Fruit fly (Drosophila melanogaster): ENCODE data around the gene BicD.

The BicD gene

dm6 chr2L:17430602-17431358 is 42.2 kb downstream of the BicD start:
- TF ChIP-seq CG8478 (optimal IDR thresholded peaks at IDR 0.05) (no peak), CTCF (optimal IDR thresholded peaks at IDR 0.05) (no peak)

DNA sequence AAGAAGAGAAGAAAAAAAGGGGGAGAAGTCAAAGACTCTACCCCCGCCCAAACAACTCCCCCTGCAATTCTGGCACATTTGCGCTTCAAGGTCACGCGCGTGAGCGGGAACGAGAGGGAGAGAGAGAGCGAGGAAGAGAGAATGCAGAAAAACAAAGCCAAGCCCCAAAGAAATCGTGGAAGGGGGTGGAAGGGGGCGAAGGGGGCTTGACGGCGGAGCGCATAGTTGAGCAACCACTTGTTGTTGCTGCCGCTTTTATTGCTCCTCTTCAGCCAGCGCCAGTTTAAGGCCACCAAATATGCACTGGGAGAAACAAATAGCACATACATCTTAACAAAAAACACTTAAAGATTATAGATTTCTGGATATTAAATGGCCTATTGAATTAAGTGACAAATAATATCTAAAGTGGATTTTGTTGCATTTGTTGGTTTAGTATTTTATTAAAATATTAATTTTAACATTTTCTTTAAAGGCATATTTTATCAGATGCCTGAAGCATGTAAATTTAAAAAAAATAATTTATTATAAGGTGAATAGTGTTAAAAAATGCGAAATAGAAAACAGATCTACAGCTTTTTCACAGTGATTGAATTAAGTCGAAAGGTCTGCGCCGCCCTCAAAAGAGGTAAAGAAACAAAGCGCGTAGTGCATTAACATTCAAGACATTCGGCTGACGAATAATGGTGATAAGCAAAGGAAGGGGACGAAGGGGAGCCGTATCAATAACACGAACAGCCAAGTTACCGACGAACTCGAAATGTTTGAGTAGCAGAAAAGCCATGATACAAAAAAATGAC is 43.0 kb downstream of the BicD start:
- no peak for TF ChIP-seq CG8478 (optimal IDR thresholded peaks at IDR 0.05)
- TF ChIP-seq CTCF (optimal IDR thresholded peaks at IDR 0.05): no peak

- TF ChIP-seq CG8478 (optimal IDR thresholded peaks at IDR 0.05) (no peak), CTCF (optimal IDR thresholded peaks at IDR 0.05) (no peak)
These were observed 45.0 kb downstream of the BicD start for dm6 chr2L:17427929-17428456.

- TF ChIP-seq CG8478 (optimal IDR thresholded peaks at IDR 0.05): no peak
- no peak for TF ChIP-seq CTCF (optimal IDR thresholded peaks at IDR 0.05)
These were observed 45.8 kb downstream of the BicD start for dm6 chr2L:17427187-17427586.

DNA sequence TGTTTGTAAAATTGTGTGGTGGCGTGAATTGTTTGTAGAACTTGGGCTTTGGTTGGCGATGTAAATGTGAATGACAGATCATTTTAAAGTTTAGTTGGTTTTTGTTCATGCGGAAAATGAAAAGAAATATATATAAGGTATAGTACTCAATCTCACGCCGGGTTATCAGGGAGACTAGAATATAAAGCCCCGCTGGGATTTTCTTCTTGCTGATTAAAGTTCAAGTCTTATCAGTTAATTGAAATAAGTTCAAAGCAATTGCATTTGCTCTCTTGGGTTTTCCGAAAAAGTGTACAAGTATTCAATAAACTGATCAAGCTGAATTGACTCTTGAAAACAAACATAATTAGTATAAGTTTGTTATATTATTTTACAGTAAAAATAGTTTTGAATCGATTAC is 47.6 kb downstream of the BicD start:
- TF ChIP-seq CG8478 (optimal IDR thresholded peaks at IDR 0.05) (no peak), CTCF (optimal IDR thresholded peaks at IDR 0.05) (no peak)

- no peak for TF ChIP-seq CG8478 (optimal IDR thresholded peaks at IDR 0.05)
- no peak for TF ChIP-seq CTCF (optimal IDR thresholded peaks at IDR 0.05)
These were observed 48.0 kb downstream of the BicD start for dm6 chr2L:17425005-17425404.

dm6 chr2L:17422089-17422488 is 50.9 kb downstream of the BicD start:
- TF ChIP-seq CG8478 (optimal IDR thresholded peaks at IDR 0.05): no peak
- TF ChIP-seq CTCF (optimal IDR thresholded peaks at IDR 0.05): no peak

DNA sequence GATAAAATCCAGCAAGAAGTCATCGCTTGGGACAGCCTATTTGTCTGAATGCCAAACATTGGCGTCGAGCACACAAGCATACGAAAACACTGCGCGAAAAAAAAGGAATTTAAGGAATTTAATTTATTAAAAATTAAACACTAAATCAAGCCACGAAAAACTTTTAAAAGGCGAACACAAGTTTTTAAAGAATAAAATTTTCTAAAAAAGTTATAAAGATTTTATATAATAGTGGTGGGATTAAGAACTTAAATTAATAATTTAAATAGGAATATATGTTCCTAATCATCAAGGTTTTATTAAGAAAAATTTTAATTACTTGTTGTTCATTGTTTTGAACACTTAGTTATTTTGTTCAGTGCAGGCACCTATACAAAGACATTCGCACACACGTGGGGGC is 51.6 kb downstream of the BicD start:
- no peak for TF ChIP-seq CTCF (optimal IDR thresholded peaks at IDR 0.05)
- no peak for TF ChIP-seq CG8478 (optimal IDR thresholded peaks at IDR 0.05)

DNA sequence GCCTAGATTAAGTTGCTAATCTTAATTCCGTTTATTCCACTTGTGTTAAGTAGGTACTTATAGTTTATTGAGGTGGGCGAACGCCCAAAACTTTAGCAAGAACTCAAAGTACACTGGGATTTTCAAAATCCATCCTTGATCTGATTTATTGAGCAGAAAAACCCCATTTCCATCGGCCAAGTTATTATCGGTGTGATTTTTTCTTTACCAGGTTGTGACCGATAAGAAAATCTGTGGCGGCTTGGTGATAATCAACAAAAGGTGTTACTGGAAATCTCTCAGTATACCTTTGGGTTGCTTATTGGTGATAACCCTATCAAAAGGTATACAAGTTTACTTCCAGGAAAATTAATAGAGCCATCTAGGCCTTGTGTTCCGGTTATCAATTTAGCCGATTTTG is 52.6 kb downstream of the BicD start:
- TF ChIP-seq CTCF (optimal IDR thresholded peaks at IDR 0.05) (no peak), CG8478 (optimal IDR thresholded peaks at IDR 0.05) (no peak)

- TF ChIP-seq CG8478 (optimal IDR thresholded peaks at IDR 0.05) (no peak), CTCF (optimal IDR thresholded peaks at IDR 0.05) (no peak)
These were observed 60.5 kb downstream of the BicD start, which contains the start of gene Rsph9 for dm6 chr2L:17412533-17412932. Rsph9 (minus strand) TSS chr2L:17412633.

- TF ChIP-seq CTCF (optimal IDR thresholded peaks at IDR 0.05): no peak
- no peak for TF ChIP-seq CG8478 (optimal IDR thresholded peaks at IDR 0.05)
These were observed 62.7 kb downstream of the BicD start, which contains the start of the genes Polr2J and CG15141 for dm6 chr2L:17410358-17410757. Polr2J (minus strand) TSS chr2L:17410406. CG15141 (plus strand) TSS chr2L:17410641.

Data from S2 (cell line).